Worm (Caenorhabditis elegans) whole organism, young adult: ENCODE results near the gene H38K22.7.

Source experiments
- B0035.1 ChIP-seq: sonication (generic microtip); optimal IDR thresholded peaks from 2 replicates; lab custom pipeline; 2016; ENCODE audit warnings: missing genetic modification characterization, mild to moderate bottlenecking, missing compliant biosample characterization, missing genotype, missing genetic modification reagents
- C06A6.2 ChIP-seq: fragments of 200-800 bp; sonication (Bioruptor generic); conservative IDR thresholded peaks from 2 replicates; pipeline ENCODE4 v1.3.6; 2022; ENCODE audit warnings: missing genetic modification characterization, missing compliant biosample characterization
- D2030.7 ChIP-seq: fragments of 200-800 bp; sonication (Bioruptor generic); IDR thresholded peaks from 2 replicates; pipeline ENCODE4 v1.3.6; 2022; ENCODE audit warnings: missing genetic modification reagents, missing genetic modification characterization, missing compliant biosample characterization
- F10E7.11 ChIP-seq: sonication (generic microtip); optimal IDR thresholded peaks from 2 replicates; lab custom pipeline; 2017; ENCODE audit warnings: mild to moderate bottlenecking, missing genetic modification characterization, moderate library complexity, missing compliant biosample characterization
- F22D6.2 ChIP-seq: sonication (generic microtip); optimal IDR thresholded peaks from 2 replicates; lab custom pipeline; 2016; ENCODE audit warnings: mild to moderate bottlenecking, missing genetic modification characterization, missing compliant biosample characterization
- F57A8.1 ChIP-seq: fragments of 200-800 bp; sonication (Bioruptor generic); optimal IDR thresholded peaks from 2 replicates; lab custom pipeline; 2018; ENCODE audit warnings: mild to moderate bottlenecking, missing genetic modification characterization, moderate library complexity, missing compliant biosample characterization
- Y53F4B.3 ChIP-seq: fragments of 200-800 bp; sonication (Bioruptor generic); IDR thresholded peaks from 2 replicates; pipeline ENCODE4 v1.3.6; 2022; ENCODE audit warnings: missing genetic modification reagents, missing genetic modification characterization, missing compliant biosample characterization
- Y56A3A.18 ChIP-seq: fragments of 200-800 bp; sonication (Bioruptor generic); IDR thresholded peaks from 2 replicates; pipeline ENCODE4 v1.3.6; 2022; ENCODE audit warnings: missing genetic modification reagents, missing genetic modification characterization, missing compliant biosample characterization
- akir-1 ChIP-seq: fragments of 200-800 bp; sonication (Bioruptor generic); optimal IDR thresholded peaks from 2 replicates; lab custom pipeline; 2018; ENCODE audit warnings: mild to moderate bottlenecking, missing genetic modification characterization, moderate library complexity, missing compliant biosample characterization
- ama-1 ChIP-seq, 3 experiments: fragments of 150-350 bp in 1 of 3; sonication (generic microtip) in 2 of 3; optimal IDR thresholded peaks; 2 replicates each; lab custom pipeline; 2014 to 2018; ENCODE audit warnings: missing biosample characterization in 2 of 3, missing genetic modification characterization in 2 of 3, missing genetic modification reagents in 2 of 3
- aptf-2 ChIP-seq: fragments of 200-800 bp; sonication (Bioruptor generic); conservative IDR thresholded peaks from 2 replicates; pipeline ENCODE4 v1.3.6; 2022; ENCODE audit warnings: missing genetic modification reagents, missing genetic modification characterization, missing compliant biosample characterization
- aptf-3 ChIP-seq: fragments of 200-800 bp; sonication (Bioruptor generic); IDR thresholded peaks from 2 replicates; pipeline ENCODE4 v1.3.6; 2022; ENCODE audit warnings: missing genetic modification characterization, missing compliant biosample characterization
- attf-3 ChIP-seq: fragments of 200-800 bp; sonication (Bioruptor generic); conservative IDR thresholded peaks from 2 replicates; pipeline ENCODE4 v1.3.6; 2022; ENCODE audit warnings: missing genetic modification reagents, missing genetic modification characterization, missing compliant biosample characterization
- attf-5 ChIP-seq: fragments of 200-800 bp; sonication (Bioruptor generic); optimal IDR thresholded peaks from 2 replicates; lab custom pipeline; 2018; ENCODE audit warnings: mild to moderate bottlenecking, missing genetic modification characterization, missing compliant biosample characterization
- attf-6 ChIP-seq: fragments of 200-800 bp; sonication (Bioruptor generic); IDR thresholded peaks from 2 replicates; pipeline ENCODE4 v1.3.6; 2022; ENCODE audit warnings: missing genetic modification reagents, missing genetic modification characterization, missing compliant biosample characterization
- ccch-3 ChIP-seq: fragments of 200-800 bp; sonication (Bioruptor generic); optimal IDR thresholded peaks from 2 replicates; lab custom pipeline; 2018; ENCODE audit warnings: mild to moderate bottlenecking, missing genetic modification characterization, missing compliant biosample characterization
- cebp-1 ChIP-seq, 2 experiments: fragments of 200-800 bp in 1 of 2; sonication (Bioruptor generic) in 1 of 2; sonication (generic microtip) in 1 of 2; IDR thresholded peaks in 1 of 2; optimal IDR thresholded peaks in 1 of 2; 2 replicates each; pipeline versions ENCODE4 v1.3.6 to Lab custom; 2017 to 2022; ENCODE audit warnings: missing compliant biosample characterization in 2 of 2, missing genetic modification characterization in 2 of 2, mild to moderate bottlenecking in 1 of 2, missing genetic modification reagents in 1 of 2, moderate library complexity in 1 of 2
- ceh-91 ChIP-seq: fragments of 200-800 bp; sonication (Bioruptor generic); IDR thresholded peaks from 2 replicates; pipeline ENCODE4 v1.3.6; 2022; ENCODE audit warnings: missing genetic modification reagents, missing genetic modification characterization, missing compliant biosample characterization
- chd-7 ChIP-seq: sonication (generic microtip); optimal IDR thresholded peaks from 2 replicates; lab custom pipeline; 2016; ENCODE audit warnings: mild to moderate bottlenecking, missing genetic modification characterization, moderate library complexity, missing compliant biosample characterization
- die-1 ChIP-seq: sonication (generic microtip); optimal IDR thresholded peaks from 2 replicates; lab custom pipeline; 2016; ENCODE audit warnings: missing genotype, mild to moderate bottlenecking, missing genetic modification characterization, missing compliant biosample characterization
- dox-1 ChIP-seq: fragments of 200-800 bp; sonication (Bioruptor generic); IDR thresholded peaks from 2 replicates; pipeline ENCODE4 v1.3.6; 2022; ENCODE audit warnings: missing genetic modification reagents, missing genetic modification characterization, missing compliant biosample characterization
- dpff-1 ChIP-seq: sonication (generic microtip); optimal IDR thresholded peaks from 2 replicates; lab custom pipeline; 2017; ENCODE audit warnings: mild to moderate bottlenecking, missing genetic modification characterization, missing compliant biosample characterization
- egl-44 ChIP-seq: fragments of 200-800 bp; sonication (Bioruptor generic); IDR thresholded peaks from 2 replicates; pipeline ENCODE4 v1.3.6; 2022; ENCODE audit warnings: missing genetic modification reagents, missing genetic modification characterization, missing compliant biosample characterization
- hlh-26 ChIP-seq: fragments of 200-800 bp; sonication (Bioruptor generic); conservative IDR thresholded peaks from 2 replicates; pipeline ENCODE4 v1.3.6; 2022; ENCODE audit warnings: missing genetic modification reagents, missing genetic modification characterization, missing compliant biosample characterization
- hmg-1.2 ChIP-seq: fragments of 200-800 bp; sonication (Bioruptor generic); IDR thresholded peaks from 2 replicates; pipeline ENCODE4 v1.3.6; 2022; ENCODE audit warnings: missing genetic modification reagents, missing genetic modification characterization, missing compliant biosample characterization
- lag-1 ChIP-seq: fragments of 200-800 bp; sonication (Bioruptor generic); IDR thresholded peaks from 2 replicates; pipeline ENCODE4 v1.3.6; 2022; ENCODE audit warnings: missing genetic modification reagents, missing genetic modification characterization, missing compliant biosample characterization
- lin-26 ChIP-seq: fragments of 200-800 bp; sonication (Bioruptor generic); IDR thresholded peaks from 2 replicates; pipeline ENCODE4 v1.3.6; 2022; ENCODE audit warnings: missing genetic modification reagents, missing genetic modification characterization, missing compliant biosample characterization
- lir-1 ChIP-seq: fragments of 200-800 bp; sonication (Bioruptor generic); conservative IDR thresholded peaks from 2 replicates; pipeline ENCODE4 v1.3.6; 2022; ENCODE audit warnings: missing genetic modification reagents, missing genetic modification characterization, missing compliant biosample characterization
- lsl-1 ChIP-seq: fragments of 200-800 bp; sonication (Bioruptor generic); optimal IDR thresholded peaks from 2 replicates; lab custom pipeline; 2018; ENCODE audit warnings: mild to moderate bottlenecking, missing genetic modification characterization, moderate library complexity, missing compliant biosample characterization
- madf-10 ChIP-seq: sonication (generic microtip); optimal IDR thresholded peaks from 2 replicates; lab custom pipeline; 2016; ENCODE audit warnings: mild to moderate bottlenecking, missing genetic modification characterization, missing compliant biosample characterization
- mes-4 ChIP-seq: sonication (generic microtip); optimal IDR thresholded peaks from 2 replicates; lab custom pipeline; 2016; ENCODE audit warnings: missing genotype, missing genetic modification characterization, missing compliant biosample characterization
- mxl-1 ChIP-seq: sonication (generic microtip); optimal IDR thresholded peaks from 2 replicates; lab custom pipeline; 2016; ENCODE audit warnings: missing genetic modification characterization, missing compliant biosample characterization
- nfyb-1 ChIP-seq: fragments of 200-800 bp; sonication (Bioruptor generic); IDR thresholded peaks from 2 replicates; pipeline ENCODE4 v1.3.6; 2022; ENCODE audit warnings: missing genetic modification reagents, missing genetic modification characterization, missing compliant biosample characterization
- nhr-27 ChIP-seq: fragments of 200-800 bp; sonication (Bioruptor generic); optimal IDR thresholded peaks from 2 replicates; lab custom pipeline; 2018; ENCODE audit warnings: mild to moderate bottlenecking, missing genetic modification characterization, moderate library complexity, missing compliant biosample characterization
- rcor-1 ChIP-seq: fragments of 200-800 bp; sonication (Bioruptor generic); IDR thresholded peaks from 2 replicates; pipeline ENCODE4 v1.3.6; 2022; ENCODE audit warnings: missing genetic modification reagents, missing genetic modification characterization, missing compliant biosample characterization
- rec-8 ChIP-seq, 2 experiments: sonication (generic microtip); optimal IDR thresholded peaks; 2 replicates each; lab custom pipeline; 2016; ENCODE audit warnings: mild to moderate bottlenecking in 2 of 2, missing genetic modification characterization in 2 of 2, missing genetic modification reagents in 2 of 2, missing genotype in 2 of 2, missing biosample characterization in 1 of 2, missing compliant biosample characterization in 1 of 2, moderate library complexity in 1 of 2
- rpc-1 ChIP-seq, 2 experiments: fragments of 150-350 bp in 1 of 2; sonication (generic microtip) in 1 of 2; optimal IDR thresholded peaks; 2 replicates each; lab custom pipeline; 2014 to 2018; ENCODE audit warnings: missing biosample characterization in 1 of 2, missing genetic modification characterization in 1 of 2, missing genetic modification reagents in 1 of 2, missing genotype in 1 of 2
- snpc-1.1 ChIP-seq: sonication (generic microtip); optimal IDR thresholded peaks from 2 replicates; lab custom pipeline; 2017; ENCODE audit warnings: missing genetic modification characterization, mild to moderate bottlenecking, missing compliant biosample characterization, antibody characterized with exemption, moderate library complexity, missing genotype, missing genetic modification reagents; ENCODE audit not compliant: insufficient read depth
- snpc-1.3 ChIP-seq: sonication (generic microtip); optimal IDR thresholded peaks from 2 replicates; lab custom pipeline; 2017; ENCODE audit warnings: missing genetic modification characterization, mild to moderate bottlenecking, missing compliant biosample characterization, antibody characterized with exemption, moderate library complexity, missing genotype, missing genetic modification reagents; ENCODE audit not compliant: insufficient read depth
- snpc-3.4 ChIP-seq: sonication (generic microtip); optimal IDR thresholded peaks from 2 replicates; lab custom pipeline; 2017; ENCODE audit warnings: missing genetic modification characterization, mild to moderate bottlenecking, missing compliant biosample characterization, antibody characterized with exemption, moderate library complexity, missing genotype, missing genetic modification reagents
- sptf-2 ChIP-seq: fragments of 200-800 bp; sonication (Bioruptor generic); optimal IDR thresholded peaks from 2 replicates; lab custom pipeline; 2018; ENCODE audit warnings: mild to moderate bottlenecking, missing genetic modification characterization, missing compliant biosample characterization
- tbp1 ChIP-seq: fragments of 200-800 bp; sonication (Bioruptor generic); optimal IDR thresholded peaks from 2 replicates; lab custom pipeline; 2018; ENCODE audit warnings: mild to moderate bottlenecking, missing genetic modification characterization, missing compliant biosample characterization
- tbx-9 ChIP-seq: sonication (generic microtip); optimal IDR thresholded peaks from 2 replicates; lab custom pipeline; 2016; ENCODE audit warnings: borderline replicate concordance, missing genetic modification characterization, inconsistent platforms, missing compliant biosample characterization
- ztf-18 ChIP-seq: sonication (generic microtip); optimal IDR thresholded peaks from 2 replicates; lab custom pipeline; 2016; ENCODE audit warnings: missing genotype, mild to moderate bottlenecking, missing genetic modification characterization, missing compliant biosample characterization
- ztf-3 ChIP-seq: fragments of 200-800 bp; sonication (Bioruptor generic); optimal IDR thresholded peaks from 2 replicates; lab custom pipeline; 2018; ENCODE audit warnings: mild to moderate bottlenecking, missing genetic modification characterization, missing compliant biosample characterization
- ztf-6 ChIP-seq: fragments of 200-800 bp; sonication (Bioruptor generic); IDR thresholded peaks from 2 replicates; pipeline ENCODE4 v1.3.6; 2022; ENCODE audit warnings: missing genetic modification reagents, missing genetic modification characterization, missing compliant biosample characterization

The H38K22.7 gene

DNA sequence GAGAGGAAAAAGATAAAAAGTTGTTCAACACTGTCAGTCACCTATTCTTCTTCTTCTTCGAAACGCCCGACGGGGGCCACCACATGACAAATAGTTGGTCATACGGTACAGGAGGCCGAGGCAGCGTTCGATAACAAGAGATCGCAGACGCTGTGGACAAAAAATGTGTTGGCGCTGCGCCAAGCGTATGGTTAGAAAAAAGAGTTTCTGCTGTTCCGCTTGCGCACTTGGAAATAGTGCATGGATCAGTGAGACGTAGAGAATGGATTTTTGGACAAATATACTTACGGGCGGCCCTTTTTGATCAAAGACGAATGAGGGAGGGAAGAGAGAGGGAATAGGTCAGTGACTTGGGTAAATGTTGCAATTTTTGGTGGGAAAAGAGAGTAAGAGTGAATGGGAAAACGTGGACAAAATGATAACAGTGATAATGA lies 36.8 kb upstream of the H38K22.7 start:
- TF ChIP-seq ztf-18 (tag; lab: Kevin White, UChicago) (peak; percentile 21), rpc-1 (optimal IDR thresholded peaks at IDR 0.05; lab: Kevin White, UChicago) (no peak), rpc-1 (tag; optimal IDR thresholded peaks at IDR 0.05; lab: Kevin White, UChicago) (no peak), dpff-1 (tag; lab: Kevin White, UChicago) (no peak), ama-1 (optimal IDR thresholded peaks at IDR 0.05; lab: Kevin White, UChicago) (no peak), ama-1 (GFP tag; optimal IDR thresholded peaks at IDR 0.05; lab: Kevin White, UChicago) (no peak), snpc-1.1 (no peak), ccch-3 (GFP tag; lab: Kevin White, UChicago) (no peak), chd-7 (peak; percentile 51), madf-10 (tag; lab: Kevin White, UChicago) (peak; percentile 64), tbp1 (GFP tag; lab: Kevin White, UChicago) (peak; percentile 43), aptf-2 (GFP tag; lab: Robert Waterston, UW) (no peak), nhr-27 (no peak), F22D6.2 (peak; percentile 14), attf-6 (no peak), rec-8 (tag; optimal IDR thresholded peaks at IDR 0.05; lab: Kevin White, UChicago) (no peak), mxl-1 (no peak), C06A6.2 (GFP tag; lab: Robert Waterston, UW) (no peak; the same call in 1 of the 2 replicates), tbx-9 (tag; lab: Kevin White, UChicago) (no peak), egl-44 (peak; percentile 63; the same call in 1 of the 2 replicates), lag-1 (GFP tag; lab: Robert Waterston, UW) (no peak), B0035.1 (tag; lab: Kevin White, UChicago) (no peak), cebp-1 (GFP tag; IDR thresholded peaks at IDR 0.05; lab: Robert Waterston, UW) (no peak), cebp-1 (tag; optimal IDR thresholded peaks at IDR 0.05; lab: Kevin White, UChicago) (peak; percentile 77), mes-4 (tag; lab: Kevin White, UChicago) (no peak), F57A8.1 (GFP tag; lab: Kevin White, UChicago) (no peak), ztf-6 (GFP tag; lab: Robert Waterston, UW) (no peak), hmg-1.2 (GFP tag; lab: Robert Waterston, UW) (peak; percentile 83), hlh-26 (GFP tag; lab: Robert Waterston, UW) (no peak), D2030.7 (GFP tag; lab: Robert Waterston, UW) (no peak), sptf-2 (GFP tag; lab: Kevin White, UChicago) (no peak), lin-26 (GFP tag; lab: Robert Waterston, UW) (no peak), die-1 (tag; lab: Kevin White, UChicago) (peak; percentile 25), akir-1 (GFP tag; lab: Kevin White, UChicago) (no peak), snpc-1.3 (tag; lab: Kevin White, UChicago) (no peak), Y53F4B.3 (GFP tag; lab: Robert Waterston, UW) (no peak), attf-3 (GFP tag; lab: Robert Waterston, UW) (no peak), lir-1 (0 out of 2 replicates have a peak, but pooled peaks have one; percentile 29), F10E7.11 (tag; lab: Kevin White, UChicago) (no peak), attf-5 (GFP tag; lab: Kevin White, UChicago) (peak; percentile 85), snpc-3.4 (no peak), rcor-1 (GFP tag; lab: Robert Waterston, UW) (0 out of 2 replicates have a peak, but pooled peaks have one; percentile 10), dox-1 (GFP tag; lab: Robert Waterston, UW) (peak; percentile 78), ceh-91 (GFP tag; lab: Robert Waterston, UW) (no peak), lsl-1 (GFP tag; lab: Kevin White, UChicago) (no peak), Y56A3A.18 (no peak), aptf-3 (GFP tag; lab: Robert Waterston, UW) (no peak), ztf-3 (no peak), nfyb-1 (peak; percentile 68; the same call in 1 of the 2 replicates)
